Fruit fly (Drosophila melanogaster) whole organism, pupa: ENCODE measurements around the gene CG18404.

Source experiments
- CG10348 ChIP-seq: fragments of 200-800 bp; sonication (Bioruptor generic); IDR thresholded peaks from 2 replicates; pipeline ENCODE4 v1.3.6; 2022; ENCODE audit warnings: missing biosample characterization, missing genetic modification characterization
- CG12605 ChIP-seq: fragments of 200-800 bp; sonication (Bioruptor generic); IDR thresholded peaks from 2 replicates; pipeline ENCODE4 v1.3.6; 2022; ENCODE audit warnings: missing biosample characterization, missing genetic modification characterization
- CG13204 ChIP-seq: fragments of 200-800 bp; sonication (Bioruptor generic); optimal IDR thresholded peaks from 2 replicates; lab custom pipeline; 2018; ENCODE audit warnings: missing biosample characterization, mild to moderate bottlenecking, missing genetic modification characterization, moderate library complexity
- CG14655 ChIP-seq: fragments of 200-800 bp; sonication (Bioruptor generic); optimal IDR thresholded peaks from 3 replicates; lab custom pipeline; 2017; ENCODE audit warnings: mild to moderate bottlenecking, missing biosample characterization, missing genetic modification reagents, missing genetic modification characterization
- CG15710 ChIP-seq: fragments of 200-800 bp; sonication (Bioruptor generic); optimal IDR thresholded peaks from 2 replicates; lab custom pipeline; 2018; ENCODE audit warnings: missing biosample characterization, mild to moderate bottlenecking, missing genetic modification characterization, moderate library complexity
- CG17806 ChIP-seq: fragments of 200-800 bp; sonication (Bioruptor generic); optimal IDR thresholded peaks from 2 replicates; lab custom pipeline; 2018; ENCODE audit warnings: missing biosample characterization, mild to moderate bottlenecking, missing genetic modification characterization, moderate library complexity
- CG32121 ChIP-seq: fragments of 200-800 bp; sonication (Bioruptor generic); IDR thresholded peaks from 2 replicates; pipeline ENCODE4 v1.3.6; 2022; ENCODE audit warnings: missing biosample characterization, missing genetic modification characterization
- CG34367 ChIP-seq: fragments of 200-800 bp; sonication (Bioruptor generic); optimal IDR thresholded peaks from 2 replicates; lab custom pipeline; 2018; ENCODE audit warnings: missing biosample characterization, mild to moderate bottlenecking, missing genetic modification characterization
- CG4496 ChIP-seq: fragments of 200-800 bp; sonication (Bioruptor generic); IDR thresholded peaks from 3 replicates; pipeline ENCODE4 v1.3.6; 2022; ENCODE audit warnings: missing biosample characterization, missing genetic modification characterization
- CG8159 ChIP-seq: fragments of 200-800 bp; sonication (Bioruptor generic); optimal IDR thresholded peaks from 3 replicates; lab custom pipeline; 2018; ENCODE audit warnings: missing biosample characterization, mild to moderate bottlenecking, missing genetic modification characterization, moderate library complexity
- CG8301 ChIP-seq: fragments of 200-800 bp; sonication (Bioruptor generic); optimal IDR thresholded peaks from 2 replicates; lab custom pipeline; 2018; ENCODE audit warnings: missing biosample characterization, mild to moderate bottlenecking, missing genetic modification characterization
- CG9948 ChIP-seq: fragments of 200-800 bp; sonication (Bioruptor generic); optimal IDR thresholded peaks from 2 replicates; lab custom pipeline; 2018; ENCODE audit warnings: missing biosample characterization, mild to moderate bottlenecking, missing genetic modification characterization, moderate library complexity
- D1 ChIP-seq: fragments of 200-800 bp; sonication (Bioruptor generic); optimal IDR thresholded peaks from 2 replicates; lab custom pipeline; 2018; ENCODE audit warnings: missing biosample characterization, mild to moderate bottlenecking, missing genetic modification characterization, moderate library complexity
- EcR ChIP-seq: fragments of 200-800 bp; sonication (Bioruptor generic); optimal IDR thresholded peaks from 3 replicates; lab custom pipeline; 2019; ENCODE audit warnings: missing biosample characterization, missing genetic modification characterization, mild to moderate bottlenecking, moderate library complexity, missing genetic modification reagents
- Ets98B ChIP-seq: fragments of 200-800 bp; sonication (Bioruptor generic); IDR thresholded peaks from 2 replicates; pipeline ENCODE4 v1.3.6; 2022; ENCODE audit warnings: missing biosample characterization, missing genetic modification characterization
- Pif1A ChIP-seq: fragments of 200-800 bp; sonication (Bioruptor generic); optimal IDR thresholded peaks from 3 replicates; lab custom pipeline; 2016; ENCODE audit warnings: missing biosample characterization, missing genetic modification characterization
- Pif1B ChIP-seq: fragments of 200-800 bp; sonication (Bioruptor generic); optimal IDR thresholded peaks from 3 replicates; lab custom pipeline; 2016; ENCODE audit warnings: missing biosample characterization, missing genetic modification characterization
- Snoo ChIP-seq: fragments of 200-800 bp; sonication (Bioruptor generic); optimal IDR thresholded peaks from 3 replicates; lab custom pipeline; 2017; ENCODE audit warnings: missing biosample characterization, mild to moderate bottlenecking, missing genetic modification characterization, inconsistent platforms
- fd96Ca ChIP-seq: fragments of 200-800 bp; sonication (Bioruptor generic); IDR thresholded peaks from 3 replicates; pipeline ENCODE4 v1.3.6; 2022; ENCODE audit warnings: missing biosample characterization, missing genetic modification characterization
- gl ChIP-seq: fragments of 200-800 bp; sonication (Bioruptor generic); optimal IDR thresholded peaks from 2 replicates; lab custom pipeline; 2018; ENCODE audit warnings: missing biosample characterization, mild to moderate bottlenecking, missing genetic modification characterization
- rn ChIP-seq: fragments of 200-800 bp; sonication (Bioruptor generic); IDR thresholded peaks from 2 replicates; pipeline ENCODE4 v1.3.6; 2022; ENCODE audit warnings: missing biosample characterization, missing genetic modification characterization

CG18404 gene

DNA sequence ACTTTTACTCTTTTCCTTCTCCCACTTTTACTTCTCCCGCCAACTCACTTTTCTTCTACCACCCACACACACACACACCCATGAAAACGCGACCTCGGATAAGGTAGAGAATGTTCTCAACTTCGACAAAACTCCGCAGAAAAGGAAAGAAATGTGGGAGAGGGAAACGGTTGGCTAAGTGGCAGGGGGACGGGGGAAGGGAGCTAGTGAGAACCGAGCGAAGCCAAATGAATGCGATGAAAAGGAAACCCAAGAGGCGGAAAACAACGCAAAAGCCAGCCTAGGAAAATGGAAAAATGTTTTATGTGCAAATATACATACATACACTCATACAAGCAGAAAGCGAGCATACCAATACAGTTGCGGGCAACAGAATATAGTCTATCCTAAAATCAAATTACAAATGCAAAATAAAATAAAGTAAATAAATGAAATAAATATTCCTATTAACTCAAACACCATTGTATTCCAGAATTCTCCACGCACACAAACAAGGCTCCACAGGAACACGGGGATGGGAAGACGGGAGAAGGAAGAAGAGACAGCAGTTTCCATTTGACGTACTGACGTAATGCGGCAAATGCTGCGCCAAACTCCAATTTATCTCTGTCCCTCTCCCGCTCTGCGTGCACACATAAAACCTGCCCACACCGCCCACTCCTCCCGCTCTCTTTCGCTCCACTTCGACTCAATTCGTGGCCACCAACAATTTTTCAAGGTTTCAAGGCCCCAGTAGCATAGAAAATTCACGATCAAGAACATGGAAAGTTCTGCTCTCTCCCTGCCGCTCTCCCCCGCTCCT, 17.5 kb downstream of the CG18404 start:
- TF ChIP-seq D1 (tag; lab: Kevin White, UChicago) (no peak), CG34367 (tag; lab: Kevin White, UChicago) (peak; percentile 52), CG8159 (peak; percentile 69), rn (no peak), CG14655 (GFP tag; lab: Kevin White, UChicago) (peak; percentile 79), fd96Ca (GFP tag; lab: Robert Waterston, UW) (no peak; the same call in 1 of the 3 replicates), CG32121 (GFP tag; lab: Robert Waterston, UW) (no peak), CG17806 (tag; lab: Kevin White, UChicago) (peak; percentile 48), EcR (GFP tag; lab: Kevin White, UChicago) (no peak), gl (tag; lab: Kevin White, UChicago) (peak; percentile 61), CG8301 (tag; lab: Kevin White, UChicago) (peak; percentile 71), CG10348 (GFP tag; lab: Robert Waterston, UW) (no peak), CG4496 (GFP tag; lab: Robert Waterston, UW) (peak; percentile 63; the same call in 2 of the 3 replicates), CG12605 (GFP tag; lab: Robert Waterston, UW) (no peak), CG15710 (tag; lab: Kevin White, UChicago) (peak; percentile 60), Pif1A (GFP tag; lab: Kevin White, UChicago) (peak; percentile 41), CG13204 (GFP tag; lab: Kevin White, UChicago) (no peak), Ets98B (GFP tag; lab: Robert Waterston, UW) (peak; percentile 24; the same call in 1 of the 2 replicates), CG9948 (tag; lab: Kevin White, UChicago) (peak; percentile 58), Snoo (tag; lab: Kevin White, UChicago) (no peak), Pif1B (GFP tag; lab: Kevin White, UChicago) (no peak)
- TF ChIP-seq, all 21 proteins: peak for 11

DNA sequence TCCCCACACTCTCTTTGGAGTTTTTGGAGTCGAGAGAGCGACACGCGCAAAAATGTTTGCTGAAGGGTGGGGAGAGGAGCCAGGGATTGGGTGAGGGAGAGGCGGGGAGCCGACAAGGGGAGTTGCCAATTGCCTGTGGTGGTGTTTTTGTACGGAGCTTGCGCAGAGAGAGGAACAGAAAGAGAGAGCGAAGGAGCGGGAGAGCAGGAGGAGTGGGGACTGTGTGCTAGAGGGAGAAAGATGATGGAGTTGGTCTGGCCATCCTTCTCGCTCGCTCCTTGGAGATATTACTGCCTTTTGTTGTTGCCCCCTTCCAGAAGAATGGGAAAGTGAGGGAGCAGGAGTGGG, 18.1 kb downstream of the CG18404 start:
- TF ChIP-seq CG32121 (GFP tag; lab: Robert Waterston, UW) (no peak), CG34367 (tag; lab: Kevin White, UChicago) (no peak), EcR (GFP tag; lab: Kevin White, UChicago) (peak; percentile 63), CG14655 (GFP tag; lab: Kevin White, UChicago) (no peak), CG12605 (GFP tag; lab: Robert Waterston, UW) (no peak), Pif1B (GFP tag; lab: Kevin White, UChicago) (no peak), Snoo (tag; lab: Kevin White, UChicago) (no peak), CG15710 (tag; lab: Kevin White, UChicago) (no peak), Ets98B (GFP tag; lab: Robert Waterston, UW) (no peak), CG13204 (GFP tag; lab: Kevin White, UChicago) (peak; percentile 54), fd96Ca (GFP tag; lab: Robert Waterston, UW) (0 out of 3 replicates have a peak, but pooled peaks have one; percentile 19), CG17806 (tag; lab: Kevin White, UChicago) (no peak), CG4496 (GFP tag; lab: Robert Waterston, UW) (0 out of 3 replicates have a peak, but pooled peaks have one; percentile 9)

DNA sequence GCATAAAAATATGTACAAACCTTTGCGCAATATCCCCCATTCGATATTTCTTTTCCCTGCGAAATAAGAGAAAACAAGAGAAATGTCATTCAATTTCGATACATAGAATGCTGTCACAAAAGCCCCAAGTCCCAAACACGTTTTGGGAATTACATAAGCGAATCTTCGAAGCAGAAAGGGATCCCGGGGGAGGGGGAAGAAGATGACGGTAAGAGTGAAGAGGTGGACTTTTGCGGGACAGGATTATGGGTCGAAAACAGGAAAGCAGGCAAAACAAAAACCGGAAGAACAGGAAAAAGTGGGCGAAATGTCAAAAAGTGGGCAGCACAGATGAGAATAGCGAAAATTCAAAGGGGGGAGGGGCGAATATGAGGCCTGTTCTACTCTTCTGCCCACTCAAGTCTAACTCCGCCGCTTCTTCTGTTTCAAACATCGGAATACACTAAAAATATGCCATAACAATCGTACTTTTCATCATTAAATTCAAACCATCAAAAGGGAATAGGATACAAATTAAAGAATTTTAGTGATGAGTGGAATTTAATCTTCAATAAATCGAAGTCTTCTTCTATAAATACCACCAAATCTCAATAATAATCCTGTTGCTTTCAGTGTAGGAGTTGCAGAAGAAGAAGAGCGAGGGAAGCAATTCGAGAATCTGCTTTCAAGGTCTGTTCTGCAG, 19.3 kb downstream of the CG18404 start:
- TF ChIP-seq Pif1A (GFP tag; lab: Kevin White, UChicago) (peak; percentile 90), CG15710 (tag; lab: Kevin White, UChicago) (peak; percentile 98), Snoo (tag; lab: Kevin White, UChicago) (peak; percentile 92), CG34367 (tag; lab: Kevin White, UChicago) (peak; percentile 98), CG12605 (GFP tag; lab: Robert Waterston, UW) (peak; percentile 91), Pif1B (GFP tag; lab: Kevin White, UChicago) (peak; percentile 93), CG8159 (peak; percentile 98), EcR (GFP tag; lab: Kevin White, UChicago) (peak; percentile 62), CG10348 (GFP tag; lab: Robert Waterston, UW) (no peak), CG14655 (GFP tag; lab: Kevin White, UChicago) (peak; percentile 99), CG32121 (GFP tag; lab: Robert Waterston, UW) (peak; percentile 40; the same call in 1 of the 2 replicates), CG4496 (GFP tag; lab: Robert Waterston, UW) (peak; percentile 96), gl (tag; lab: Kevin White, UChicago) (peak; percentile 96), Ets98B (GFP tag; lab: Robert Waterston, UW) (peak; percentile 73), CG17806 (tag; lab: Kevin White, UChicago) (peak; percentile 99), rn (peak; percentile 82), fd96Ca (GFP tag; lab: Robert Waterston, UW) (peak; percentile 81; the same call in 2 of the 3 replicates), CG8301 (tag; lab: Kevin White, UChicago) (peak; percentile 98), CG9948 (tag; lab: Kevin White, UChicago) (peak; percentile 99), D1 (tag; lab: Kevin White, UChicago) (peak; percentile 98), CG13204 (GFP tag; lab: Kevin White, UChicago) (peak; percentile 90)

DNA sequence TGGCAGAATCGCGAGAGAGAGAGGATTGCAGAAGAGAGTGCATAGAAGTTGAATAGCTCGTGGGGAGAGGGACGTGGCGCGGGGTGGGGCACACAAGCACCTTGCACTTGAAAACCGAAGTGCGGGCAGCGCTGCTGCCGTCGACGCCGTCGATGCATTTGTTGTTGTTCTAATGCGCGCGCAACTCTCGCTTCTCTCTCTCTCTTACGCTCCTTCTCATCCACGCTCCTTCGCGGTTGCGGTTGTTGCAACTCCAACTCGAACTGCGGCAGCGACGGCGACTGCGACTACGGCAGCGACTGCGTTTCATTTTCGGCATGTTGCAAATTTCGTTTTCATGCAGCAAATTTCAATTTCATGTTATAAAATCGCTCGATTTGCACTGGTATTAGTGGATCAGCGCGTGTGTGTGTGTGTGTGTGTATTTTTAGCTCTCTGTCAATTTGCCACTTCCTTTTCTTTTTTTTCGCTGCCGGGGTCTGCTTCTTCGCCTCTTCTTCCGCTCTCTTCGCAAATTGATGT, 19.9 kb downstream of the CG18404 start:
- TF ChIP-seq CG12605 (GFP tag; lab: Robert Waterston, UW): no peak
- no peak for TF ChIP-seq CG32121 (GFP tag; lab: Robert Waterston, UW)
- TF ChIP-seq CG13204 (GFP tag; lab: Kevin White, UChicago): no peak
- TF ChIP-seq CG8301 (tag; lab: Kevin White, UChicago): no peak
- no peak for TF ChIP-seq CG17806 (tag; lab: Kevin White, UChicago)
- TF ChIP-seq CG8159: no peak
- TF ChIP-seq rn: no peak
- no peak for TF ChIP-seq Pif1A (GFP tag; lab: Kevin White, UChicago)
- TF ChIP-seq Snoo (tag; lab: Kevin White, UChicago): no peak
- TF ChIP-seq CG15710 (tag; lab: Kevin White, UChicago): no peak
- TF ChIP-seq CG4496 (GFP tag; lab: Robert Waterston, UW): no peak
- no peak for TF ChIP-seq CG10348 (GFP tag; lab: Robert Waterston, UW)
- no peak for TF ChIP-seq fd96Ca (GFP tag; lab: Robert Waterston, UW)
- TF ChIP-seq Ets98B (GFP tag; lab: Robert Waterston, UW): no peak
- TF ChIP-seq CG14655 (GFP tag; lab: Kevin White, UChicago): no peak
- TF ChIP-seq gl (tag; lab: Kevin White, UChicago): no peak
